Worm (Caenorhabditis elegans) whole organism, L1 larva: ENCODE results near the gene F54C9.3.
A peak's percentile ranks its signal among the peaks of the same experiment; 100 is the strongest.

Experiments used
- ces-1 ChIP-seq: fragments of 150-350 bp; optimal IDR thresholded peaks from 2 replicates; lab custom pipeline; 2014; ENCODE audit warnings: missing biosample characterization, missing genetic modification reagents, missing genetic modification characterization
- fkh-10 ChIP-seq: sonication (generic microtip); optimal IDR thresholded peaks from 2 replicates; lab custom pipeline; 2017; ENCODE audit warnings: missing biosample characterization, missing genetic modification reagents, missing genetic modification characterization
- hlh-17 ChIP-seq: fragments of 200-800 bp; sonication (Bioruptor generic); optimal IDR thresholded peaks from 2 replicates; lab custom pipeline; 2018; ENCODE audit warnings: missing genetic modification characterization, mild to moderate bottlenecking, missing compliant biosample characterization, moderate library complexity, borderline replicate concordance
- jun-1 ChIP-seq: fragments of 150-350 bp; optimal IDR thresholded peaks from 2 replicates; lab custom pipeline; 2014; ENCODE audit warnings: missing biosample characterization, missing genetic modification reagents, missing genetic modification characterization
- lin-39 ChIP-seq: fragments of 150-350 bp; optimal IDR thresholded peaks from 2 replicates; lab custom pipeline; 2014; ENCODE audit warnings: missing biosample characterization, missing genetic modification reagents, missing genetic modification characterization
- lsy-2 ChIP-seq, 2 experiments: fragments of 150-350 bp; optimal IDR thresholded peaks; 2 replicates each; lab custom pipeline; 2014; ENCODE audit warnings: missing biosample characterization in 2 of 2, missing genetic modification characterization in 2 of 2
- nhr-11 ChIP-seq: fragments of 150-350 bp; optimal IDR thresholded peaks from 2 replicates; lab custom pipeline; 2014; ENCODE audit warnings: missing biosample characterization, missing genetic modification characterization
- nhr-28 ChIP-seq: fragments of 150-350 bp; optimal IDR thresholded peaks from 2 replicates; lab custom pipeline; 2014; ENCODE audit warnings: missing biosample characterization, missing genetic modification characterization
- nhr-76 ChIP-seq: sonication (generic microtip); optimal IDR thresholded peaks from 2 replicates; lab custom pipeline; 2017; ENCODE audit warnings: missing biosample characterization, missing genetic modification characterization
- pqm-1 ChIP-seq: sonication (generic microtip); optimal IDR thresholded peaks from 3 replicates; lab custom pipeline; 2017; ENCODE audit warnings: missing biosample characterization, missing genetic modification characterization
- snpc-4 ChIP-seq: fragments of 150-350 bp; optimal IDR thresholded peaks from 2 replicates; lab custom pipeline; 2014; ENCODE audit warnings: missing biosample characterization, missing genetic modification characterization
- snu-23 ChIP-seq: sonication (generic microtip); optimal IDR thresholded peaks from 2 replicates; lab custom pipeline; 2016; ENCODE audit warnings: missing genetic modification characterization, missing compliant biosample characterization
- unc-130 ChIP-seq: fragments of 150-350 bp; optimal IDR thresholded peaks from 2 replicates; lab custom pipeline; 2017; ENCODE audit warnings: missing biosample characterization, missing genetic modification characterization, inconsistent platforms
- unc-62 ChIP-seq: fragments of 150-350 bp; optimal IDR thresholded peaks from 2 replicates; lab custom pipeline; 2014; ENCODE audit warnings: missing biosample characterization, missing genetic modification reagents, missing genetic modification characterization

- TF ChIP-seq fkh-10 (GFP tag; lab: Kevin White, UChicago) (no peak), unc-130 (no peak), nhr-28 (no peak), ces-1 (GFP tag; lab: Kevin White, UChicago) (no peak), pqm-1 (tag; lab: Kevin White, UChicago) (no peak), jun-1 (tag; lab: Kevin White, UChicago) (no peak), nhr-76 (tag; lab: Kevin White, UChicago) (no peak), lin-39 (no peak), nhr-11 (tag; lab: Kevin White, UChicago) (no peak), unc-62 (GFP tag; lab: Kevin White, UChicago) (no peak), lsy-2 (tag; optimal IDR thresholded peaks at IDR 0.05; lab: Kevin White, UChicago) (peak in 1 of 2 experiments; percentile 66), hlh-17 (GFP tag; lab: Kevin White, UChicago) (no peak), snpc-4 (tag; lab: Kevin White, UChicago) (no peak), snu-23 (GFP tag; lab: Kevin White, UChicago) (peak; percentile 10)
These were observed 10.9 kb upstream of the F54C9.3 start, which contains the start of gene F54C9.9 for ce11 chrII:8577509-8578099.
